Worm (Caenorhabditis elegans) whole organism, young adult: ENCODE results near the gene algn-9.

ENCODE experiments used
- B0019.2 ChIP-seq: fragments of 200-800 bp; sonication (Bioruptor generic); conservative IDR thresholded peaks from 2 replicates; pipeline ENCODE4 v1.3.6; 2022; ENCODE audit warnings: missing genetic modification reagents, missing genetic modification characterization, missing compliant biosample characterization
- F33H1.4 ChIP-seq: fragments of 200-800 bp; sonication (Bioruptor generic); IDR thresholded peaks from 2 replicates; pipeline ENCODE4 v1.3.6; 2022; ENCODE audit warnings: missing genetic modification reagents, missing genetic modification characterization, missing compliant biosample characterization
- F49E8.2 ChIP-seq: sonication (generic microtip); optimal IDR thresholded peaks from 3 replicates; lab custom pipeline; 2017; ENCODE audit warnings: missing genetic modification characterization, mild to moderate bottlenecking, missing compliant biosample characterization, antibody characterized with exemption, moderate library complexity; ENCODE audit not compliant: insufficient read depth
- F55B11.4 ChIP-seq: sonication (generic microtip); optimal IDR thresholded peaks from 2 replicates; lab custom pipeline; 2016; ENCODE audit warnings: missing compliant biosample characterization, missing genetic modification characterization, borderline replicate concordance; ENCODE audit not compliant: insufficient read depth
- akir-1 ChIP-seq: fragments of 200-800 bp; sonication (Bioruptor generic); optimal IDR thresholded peaks from 2 replicates; lab custom pipeline; 2018; ENCODE audit warnings: mild to moderate bottlenecking, missing genetic modification characterization, moderate library complexity, missing compliant biosample characterization
- bed-2 ChIP-seq: fragments of 200-800 bp; sonication (Bioruptor generic); IDR thresholded peaks from 2 replicates; pipeline ENCODE4 v1.3.6; 2022; ENCODE audit warnings: missing genetic modification reagents, missing genetic modification characterization, missing compliant biosample characterization
- chd-7 ChIP-seq: sonication (generic microtip); optimal IDR thresholded peaks from 2 replicates; lab custom pipeline; 2016; ENCODE audit warnings: mild to moderate bottlenecking, missing genetic modification characterization, moderate library complexity, missing compliant biosample characterization
- die-1 ChIP-seq: sonication (generic microtip); optimal IDR thresholded peaks from 2 replicates; lab custom pipeline; 2016; ENCODE audit warnings: missing genotype, mild to moderate bottlenecking, missing genetic modification characterization, missing compliant biosample characterization
- egl-44 ChIP-seq: fragments of 200-800 bp; sonication (Bioruptor generic); IDR thresholded peaks from 2 replicates; pipeline ENCODE4 v1.3.6; 2022; ENCODE audit warnings: missing genetic modification reagents, missing genetic modification characterization, missing compliant biosample characterization
- hlh-12 ChIP-seq: sonication (generic microtip); optimal IDR thresholded peaks from 2 replicates; lab custom pipeline; 2016; ENCODE audit warnings: missing genetic modification characterization, missing compliant biosample characterization
- snpc-3.4 ChIP-seq: sonication (generic microtip); optimal IDR thresholded peaks from 2 replicates; lab custom pipeline; 2017; ENCODE audit warnings: missing genetic modification characterization, mild to moderate bottlenecking, missing compliant biosample characterization, antibody characterized with exemption, moderate library complexity, missing genotype, missing genetic modification reagents
- snpc-4 ChIP-seq, 5 experiments: fragments of 150-350 bp in 1 of 5; sonication (generic microtip) in 4 of 5; optimal IDR thresholded peaks; 2 replicates each; lab custom pipeline; 2014 to 2018; ENCODE audit warnings: missing genetic modification characterization in 5 of 5, missing biosample characterization in 3 of 5, antibody characterized with exemption in 2 of 5, mild to moderate bottlenecking in 2 of 5, missing compliant biosample characterization in 2 of 5, missing genotype in 2 of 5, moderate library complexity in 2 of 5, missing genetic modification reagents in 1 of 5
- tbp1 ChIP-seq: fragments of 200-800 bp; sonication (Bioruptor generic); optimal IDR thresholded peaks from 2 replicates; lab custom pipeline; 2018; ENCODE audit warnings: mild to moderate bottlenecking, missing genetic modification characterization, missing compliant biosample characterization
- unc-62 ChIP-seq: fragments of 150-350 bp; optimal IDR thresholded peaks from 2 replicates; lab custom pipeline; 2014; ENCODE audit warnings: missing biosample characterization, missing genetic modification reagents, missing genetic modification characterization

DNA sequence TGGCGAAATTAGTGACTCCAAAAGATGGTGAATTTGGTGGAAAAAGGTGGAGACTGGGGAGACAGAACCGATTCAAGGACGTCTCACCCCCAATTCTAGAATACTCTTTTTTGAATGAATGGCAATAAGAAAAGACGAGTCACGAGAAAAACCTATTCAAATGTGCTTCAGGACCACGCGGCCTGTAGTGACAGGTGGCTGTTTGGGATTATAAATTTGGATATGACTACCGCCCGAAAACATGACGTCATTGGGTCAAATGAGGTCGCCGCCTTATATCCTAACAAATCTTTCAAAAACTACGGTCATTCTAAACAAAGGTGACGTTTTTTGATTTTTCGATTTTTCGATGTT is 30.1 kb upstream of the algn-9 start:
- TF ChIP-seq snpc-4 (GFP tag; optimal IDR thresholded peaks at IDR 0.05; lab: Kevin White, UChicago) (no peak), snpc-4 (tag; optimal IDR thresholded peaks at IDR 0.05; lab: Kevin White, UChicago) (no peak), F49E8.2 (no peak), egl-44 (GFP tag; lab: Robert Waterston, UW) (no peak), die-1 (no peak), B0019.2 (GFP tag; lab: Robert Waterston, UW) (no peak), akir-1 (GFP tag; lab: Kevin White, UChicago) (no peak), snpc-3.4 (no peak), tbp1 (no peak), unc-62 (GFP tag; lab: Kevin White, UChicago) (no peak), F55B11.4 (tag; lab: Kevin White, UChicago) (no peak), bed-2 (GFP tag; lab: Robert Waterston, UW) (no peak), F33H1.4 (GFP tag; lab: Robert Waterston, UW) (no peak), hlh-12 (tag; lab: Kevin White, UChicago) (no peak), chd-7 (tag; lab: Kevin White, UChicago) (peak; percentile 34)
